Fruit fly (Drosophila melanogaster): ENCODE measurements around the gene CG31988.

Gene CG31988

DNA sequence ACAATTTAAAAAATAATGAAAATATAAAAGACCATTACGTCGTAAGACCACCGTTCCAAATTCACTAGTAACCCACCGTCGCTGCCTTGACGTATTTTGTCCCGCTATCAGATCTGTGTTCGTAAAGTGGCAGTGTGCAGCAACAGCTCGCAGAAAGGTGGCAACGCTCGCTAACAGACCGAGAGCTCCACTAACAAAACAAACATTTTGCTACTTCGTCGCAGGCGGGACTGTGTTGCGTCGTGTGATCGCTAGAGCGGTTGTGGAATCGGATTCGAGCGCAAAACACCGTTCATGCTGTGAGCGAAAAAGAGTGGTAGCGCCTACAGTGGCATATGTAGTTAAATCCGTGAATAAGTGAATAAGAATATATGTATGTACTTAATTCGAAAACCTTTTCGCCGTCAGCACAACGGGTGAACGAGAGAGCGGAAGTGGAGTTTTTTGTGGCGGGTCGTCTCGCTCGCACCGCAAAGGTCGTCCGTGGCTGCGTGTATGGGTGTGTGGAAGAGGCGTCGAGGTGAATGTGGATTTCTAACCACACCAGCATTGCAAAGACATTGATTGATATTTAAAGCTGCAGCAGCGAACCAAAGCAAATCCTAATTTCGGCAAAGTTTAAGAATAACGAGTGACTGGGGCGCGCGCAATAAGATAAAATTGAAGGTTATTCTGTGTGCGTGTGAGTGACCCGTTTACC is 34.6 kb upstream of the CG31988 start, which contains the start of gene Hr39 (continued):
- TF ChIP-seq CG3919 (GFP tag; optimal IDR thresholded peaks at IDR 0.05) (no peak), esn (GFP tag; optimal IDR thresholded peaks at IDR 0.05) (no peak), ss (GFP tag; optimal IDR thresholded peaks at IDR 0.05) (no peak), salr (GFP tag; optimal IDR thresholded peaks at IDR 0.05) (no peak), Blimp-1 (GFP tag; optimal IDR thresholded peaks at IDR 0.05) (no peak), lz (GFP tag; optimal IDR thresholded peaks at IDR 0.05) (peak; percentile 28), CG6808 (GFP tag; optimal IDR thresholded peaks at IDR 0.05) (no peak)

DNA sequence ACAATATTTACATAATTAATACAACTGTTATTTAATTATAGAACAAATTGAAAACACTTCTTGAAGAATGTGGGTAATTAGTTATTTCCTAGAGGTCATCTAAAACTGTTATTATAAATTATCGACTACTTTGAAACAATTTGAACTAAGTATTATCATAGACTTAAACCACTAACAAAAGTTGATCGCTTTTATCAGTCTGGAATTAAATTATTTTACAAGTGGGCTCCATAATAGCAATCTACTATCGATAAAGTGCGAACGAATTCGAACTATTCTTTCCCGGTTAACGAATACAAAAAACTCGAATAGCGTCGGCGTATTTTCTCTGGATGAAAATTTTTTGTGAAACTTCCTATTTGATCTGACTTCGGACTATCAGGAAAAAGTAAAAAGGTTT is 34.0 kb upstream of the CG31988 start, which contains the start of gene CG31626:
Gene CG31626 (minus strand): TSS at position 101 of the 400 bp plus-strand sequence.
- no peak for TF ChIP-seq Ets96B (tag; optimal IDR thresholded peaks at IDR 0.05)
- TF ChIP-seq ss (GFP tag; optimal IDR thresholded peaks at IDR 0.05) = no peak
- no peak for TF ChIP-seq dac (GFP tag; optimal IDR thresholded peaks at IDR 0.05)
- TF ChIP-seq net (GFP tag; optimal IDR thresholded peaks at IDR 0.05) = no peak
- no peak for TF ChIP-seq CG3032 (tag; optimal IDR thresholded peaks at IDR 0.05)
- TF ChIP-seq CG34406 (GFP tag; optimal IDR thresholded peaks at IDR 0.05) = no peak
- no peak for TF ChIP-seq Eip75B (GFP tag; optimal IDR thresholded peaks at IDR 0.05)
- TF ChIP-seq achi (GFP tag; optimal IDR thresholded peaks at IDR 0.05) = no peak
- TF ChIP-seq pdm3 (GFP tag; optimal IDR thresholded peaks at IDR 0.05) = no peak
- no peak for TF ChIP-seq CG10669 (GFP tag; optimal IDR thresholded peaks at IDR 0.05)
- TF ChIP-seq Smox (GFP tag; optimal IDR thresholded peaks at IDR 0.05) = no peak
- no peak for TF ChIP-seq CG6163 (GFP tag; IDR thresholded peaks at IDR 0.05)
- no peak for TF ChIP-seq topi (GFP tag; optimal IDR thresholded peaks at IDR 0.05)
- no peak for TF ChIP-seq acj6 (GFP tag; optimal IDR thresholded peaks at IDR 0.05)
- no peak for TF ChIP-seq Sox15 (GFP tag; optimal IDR thresholded peaks at IDR 0.05)
- no peak for TF ChIP-seq Met (GFP tag; optimal IDR thresholded peaks at IDR 0.05)

dm6 chr2L:21235463-21235862 is 32.9 kb upstream of the CG31988 start:
- TF ChIP-seq salr (GFP tag; optimal IDR thresholded peaks at IDR 0.05) = no peak
- TF ChIP-seq pdm3 (GFP tag; optimal IDR thresholded peaks at IDR 0.05) = no peak
- no peak for TF ChIP-seq achi (GFP tag; optimal IDR thresholded peaks at IDR 0.05)
- TF ChIP-seq acj6 (GFP tag; optimal IDR thresholded peaks at IDR 0.05) = no peak
- no peak for TF ChIP-seq Eip75B (GFP tag; optimal IDR thresholded peaks at IDR 0.05)
- TF ChIP-seq CG10631 (GFP tag; optimal IDR thresholded peaks at IDR 0.05) = no peak
- no peak for TF ChIP-seq CG8632 (GFP tag; optimal IDR thresholded peaks at IDR 0.05)
- no peak for TF ChIP-seq Sox15 (GFP tag; optimal IDR thresholded peaks at IDR 0.05)
- TF ChIP-seq Eip78C (GFP tag) = no peak
- no peak for TF ChIP-seq dac (GFP tag; optimal IDR thresholded peaks at IDR 0.05)
- no peak for TF ChIP-seq ss (GFP tag; optimal IDR thresholded peaks at IDR 0.05)
- TF ChIP-seq CG11902 (GFP tag; optimal IDR thresholded peaks at IDR 0.05) = no peak
- no peak for TF ChIP-seq CG6792 (GFP tag; optimal IDR thresholded peaks at IDR 0.05)
- no peak for TF ChIP-seq CG7368 (GFP tag; optimal IDR thresholded peaks at IDR 0.05)
- TF ChIP-seq fkh (GFP tag; optimal IDR thresholded peaks at IDR 0.05) = no peak

DNA sequence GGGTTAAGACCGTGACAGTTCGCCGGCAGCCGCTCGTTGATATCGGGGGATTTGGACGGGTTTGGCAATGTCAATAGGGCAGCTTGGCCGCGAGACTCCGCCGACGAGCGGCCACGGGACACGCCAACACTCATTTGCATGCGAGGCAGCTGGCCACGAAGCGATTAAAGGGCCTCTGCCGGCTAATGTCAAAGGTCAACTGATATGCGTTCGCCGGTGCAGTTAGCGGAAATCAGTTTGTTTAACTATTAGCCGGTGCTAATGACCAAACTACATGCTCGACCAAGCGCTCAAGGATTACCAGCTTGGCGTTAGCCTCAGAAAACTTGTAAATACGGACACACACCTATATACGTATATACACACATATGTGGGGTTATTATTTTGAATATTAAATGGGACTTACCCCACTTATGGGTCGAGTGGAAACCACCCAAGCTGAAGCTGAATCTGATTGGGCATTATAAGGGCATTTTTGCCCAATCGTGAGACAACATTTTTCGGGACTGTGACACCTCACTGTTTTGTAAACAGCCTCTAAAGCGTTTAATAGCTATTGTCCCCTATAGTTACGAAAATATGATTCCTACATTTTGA is 31.9 kb upstream of the CG31988 start:
- TF ChIP-seq Smox (GFP tag; optimal IDR thresholded peaks at IDR 0.05) (no peak), dsx (GFP tag; optimal IDR thresholded peaks at IDR 0.05; ENCODE audit: poor library complexity, severe bottlenecking) (no peak), Eip93F (GFP tag; optimal IDR thresholded peaks at IDR 0.05) (no peak), spab (GFP tag; optimal IDR thresholded peaks at IDR 0.05) (no peak), acj6 (GFP tag; optimal IDR thresholded peaks at IDR 0.05) (no peak), CG3919 (GFP tag; optimal IDR thresholded peaks at IDR 0.05) (no peak), CG3032 (tag; optimal IDR thresholded peaks at IDR 0.05) (no peak), ss (GFP tag; optimal IDR thresholded peaks at IDR 0.05) (no peak), Ets96B (tag; optimal IDR thresholded peaks at IDR 0.05) (no peak), CG11294 (GFP tag; IDR thresholded peaks at IDR 0.05) (no peak), vri (GFP tag; optimal IDR thresholded peaks at IDR 0.05) (no peak), Hr39 (GFP tag; optimal IDR thresholded peaks at IDR 0.05) (no peak), Lpt (GFP tag; optimal IDR thresholded peaks at IDR 0.05) (no peak), Ets21C (GFP tag; optimal IDR thresholded peaks at IDR 0.05) (no peak), CG16779 (tag; optimal IDR thresholded peaks at IDR 0.05) (no peak), pdm3 (GFP tag; optimal IDR thresholded peaks at IDR 0.05) (no peak), CG6792 (GFP tag; optimal IDR thresholded peaks at IDR 0.05) (no peak), CG1621 (tag; optimal IDR thresholded peaks at IDR 0.05) (no peak)
